Comparison of ENCODE assay signal across 7 fruit fly cellular contexts in genomic region chr3R:21101453-21102214, dm6.
TF ChIP-seq lines count a peak whose summit lies in the region.

TSS of gene CG7044 (minus strand) at chr3R:21101718.
TSS of gene Tbc1d22 (plus strand) at chr3R:21102199.

- no peak for TF ChIP-seq CTCF in whole organism, embryonic (GFP tag; optimal IDR thresholded peaks at IDR 0.05; lab: Kevin White, UChicago)

TF ChIP-seq in Kc167, 6 proteins besides CTCF, POLR2A, EP300 and RAD21:
- no peak for TF ChIP-seq Myc (optimal IDR thresholded peaks at IDR 0.05; lab: Kevin White, UChicago)
- peak; percentile 87 for TF ChIP-seq Sin3A (optimal IDR thresholded peaks at IDR 0.05; lab: Kevin White, UChicago)
TF ChIP-seq in Kc167: peak in this region for 1.

TF ChIP-seq in whole organism, 6 proteins besides CTCF, POLR2A, EP300 and RAD21:
- TF ChIP-seq pan (optimal IDR thresholded peaks at IDR 0.05; lab: Kevin White, UChicago), result peak; percentile 89
- no peak for TF ChIP-seq psq (optimal IDR thresholded peaks at IDR 0.05; lab: Kevin White, UChicago)
TF ChIP-seq in whole organism: peak in this region for 1.

TF ChIP-seq in whole organism, adult, 20 proteins besides CTCF, POLR2A, EP300 and RAD21 (continues in another document):
- TF ChIP-seq pad (GFP tag; optimal IDR thresholded peaks at IDR 0.05; lab: Kevin White, UChicago) (peak; percentile 42), CG1620 (GFP tag; optimal IDR thresholded peaks at IDR 0.05; lab: Kevin White, UChicago) (peak; percentile 43), Hr96 (GFP tag; optimal IDR thresholded peaks at IDR 0.05; lab: Kevin White, UChicago) (no peak), cnc (optimal IDR thresholded peaks at IDR 0.05; lab: Kevin White, UChicago) (no peak), CG7045 (GFP tag; optimal IDR thresholded peaks at IDR 0.05; lab: Kevin White, UChicago) (peak; percentile 8), CG5204 (GFP tag; optimal IDR thresholded peaks at IDR 0.05; lab: Kevin White, UChicago) (no peak), bab1 (GFP tag; optimal IDR thresholded peaks at IDR 0.05; lab: Kevin White, UChicago) (no peak), toe (GFP tag; optimal IDR thresholded peaks at IDR 0.05; lab: Kevin White, UChicago) (no peak), CG7101 (tag; optimal IDR thresholded peaks at IDR 0.05; lab: Kevin White, UChicago) (peak; percentile 56), tj (GFP tag; optimal IDR thresholded peaks at IDR 0.05; lab: Kevin White, UChicago) (peak; percentile 39), Clk (GFP tag; optimal IDR thresholded peaks at IDR 0.05; lab: Kevin White, UChicago) (no peak), CG11617 (GFP tag; optimal IDR thresholded peaks at IDR 0.05; lab: Kevin White, UChicago) (peak; percentile 75), Mnt (GFP tag; optimal IDR thresholded peaks at IDR 0.05; lab: Kevin White, UChicago) (peak; percentile 51), CG33017 (tag; optimal IDR thresholded peaks at IDR 0.05; lab: Kevin White, UChicago) (peak; percentile 28), CG14711 (tag; optimal IDR thresholded peaks at IDR 0.05; lab: Kevin White, UChicago) (peak; percentile 80), CG12768 (GFP tag; optimal IDR thresholded peaks at IDR 0.05; lab: Kevin White, UChicago) (no peak), Crg-1 (GFP tag; optimal IDR thresholded peaks at IDR 0.05; lab: Kevin White, UChicago) (peak; percentile 44)

TF ChIP-seq in whole organism, embryonic, 481 proteins besides CTCF, POLR2A, EP300 and RAD21 (continues in another document):
- TF ChIP-seq Dip3 (GFP tag; optimal IDR thresholded peaks at IDR 0.05; lab: Kevin White, UChicago) (peak; percentile 28), CG34224 (GFP tag; IDR thresholded peaks at IDR 0.05; lab: Robert Waterston, UW; ENCODE audit: partially characterized antibody) (no peak), YL-1 (GFP tag; optimal IDR thresholded peaks at IDR 0.05; lab: Kevin White, UChicago) (no peak), CG3065 (GFP tag; optimal IDR thresholded peaks at IDR 0.05; lab: Kevin White, UChicago) (no peak), CG4707 (GFP tag; optimal IDR thresholded peaks at IDR 0.05; lab: Kevin White, UChicago) (no peak), Six4 (GFP tag; optimal IDR thresholded peaks at IDR 0.05; lab: Kevin White, UChicago) (peak; percentile 6), phol (tag; optimal IDR thresholded peaks at IDR 0.05; lab: Kevin White, UChicago) (peak; percentile 57), CG9437 (GFP tag; optimal IDR thresholded peaks at IDR 0.05; lab: Kevin White, UChicago) (peak; percentile 51), mam (GFP tag; optimal IDR thresholded peaks at IDR 0.05; lab: Kevin White, UChicago) (peak; percentile 48), amos (GFP tag; IDR thresholded peaks at IDR 0.05; lab: Robert Waterston, UW; ENCODE audit: partially characterized antibody) (peak; percentile 54), fd96Cb (tag; optimal IDR thresholded peaks at IDR 0.05; lab: Kevin White, UChicago) (no peak), peb (GFP tag; IDR thresholded peaks at IDR 0.05; lab: Robert Waterston, UW) (no peak), CG30020 (tag; optimal IDR thresholded peaks at IDR 0.05; lab: Kevin White, UChicago) (peak; percentile 41), ranshi (GFP tag; IDR thresholded peaks at IDR 0.05; lab: Robert Waterston, UW) (peak; percentile 3; the same call in 1 of the 2 replicates), Spps (tag; optimal IDR thresholded peaks at IDR 0.05; lab: Kevin White, UChicago) (no peak), CG4328 (GFP tag; optimal IDR thresholded peaks at IDR 0.05; lab: Kevin White, UChicago) (no peak), CG4617 (GFP tag; optimal IDR thresholded peaks at IDR 0.05; lab: Kevin White, UChicago; ENCODE audit: borderline replicate concordance) (peak; percentile 19)

TF ChIP-seq in whole organism, prepupa, 60 proteins besides CTCF, POLR2A, EP300 and RAD21 (continues in another document):
- TF ChIP-seq Sox14 (GFP tag; optimal IDR thresholded peaks at IDR 0.05; lab: Kevin White, UChicago) (peak; percentile 35), CG3032 (tag; optimal IDR thresholded peaks at IDR 0.05; lab: Kevin White, UChicago) (peak; percentile 60), Sox15 (GFP tag; optimal IDR thresholded peaks at IDR 0.05; lab: Kevin White, UChicago) (peak; percentile 62), fd59A (GFP tag; optimal IDR thresholded peaks at IDR 0.05; lab: Kevin White, UChicago) (peak; percentile 5), acj6 (GFP tag; optimal IDR thresholded peaks at IDR 0.05; lab: Kevin White, UChicago) (peak; percentile 47), esn (GFP tag; optimal IDR thresholded peaks at IDR 0.05; lab: Kevin White, UChicago) (peak; percentile 64), topi (GFP tag; optimal IDR thresholded peaks at IDR 0.05; lab: Kevin White, UChicago) (peak; percentile 41), CG8319 (GFP tag; optimal IDR thresholded peaks at IDR 0.05; lab: Kevin White, UChicago) (peak; percentile 37), CG16779 (tag; optimal IDR thresholded peaks at IDR 0.05; lab: Kevin White, UChicago) (no peak), svp (GFP tag; lab: Kevin White, UChicago) (peak; percentile 89), CG6808 (GFP tag; optimal IDR thresholded peaks at IDR 0.05; lab: Kevin White, UChicago) (no peak), Hr4 (GFP tag; optimal IDR thresholded peaks at IDR 0.05; lab: Kevin White, UChicago) (no peak), CG11294 (GFP tag; IDR thresholded peaks at IDR 0.05; lab: Robert Waterston, UW) (no peak; the same call in 1 of the 2 replicates), Eip93F (GFP tag; optimal IDR thresholded peaks at IDR 0.05; lab: Kevin White, UChicago) (peak; percentile 35), Hr39 (GFP tag; optimal IDR thresholded peaks at IDR 0.05; lab: Kevin White, UChicago) (peak; percentile 70), CG31627 (GFP tag; optimal IDR thresholded peaks at IDR 0.05; lab: Kevin White, UChicago) (peak; percentile 68), Eip78C (GFP tag; lab: Kevin White, UChicago) (peak; percentile 33), lz (GFP tag; optimal IDR thresholded peaks at IDR 0.05; lab: Kevin White, UChicago) (peak; percentile 65), cyc (GFP tag; optimal IDR thresholded peaks at IDR 0.05; lab: Kevin White, UChicago) (peak; percentile 50)

TF ChIP-seq in whole organism, pupa, 21 proteins besides CTCF, POLR2A, EP300 and RAD21:
- peak; percentile 26 for TF ChIP-seq CG9948 (tag; optimal IDR thresholded peaks at IDR 0.05; lab: Kevin White, UChicago)
- TF ChIP-seq CG34367 (tag; optimal IDR thresholded peaks at IDR 0.05; lab: Kevin White, UChicago), result peak; percentile 31
- peak; percentile 21 for TF ChIP-seq Snoo (tag; optimal IDR thresholded peaks at IDR 0.05; lab: Kevin White, UChicago)
- TF ChIP-seq gl (tag; optimal IDR thresholded peaks at IDR 0.05; lab: Kevin White, UChicago), result no peak
- TF ChIP-seq CG4496 (GFP tag; IDR thresholded peaks at IDR 0.05; lab: Robert Waterston, UW), result 0 out of 3 replicates have a peak, but pooled peaks have one; percentile 12
- no peak for TF ChIP-seq CG13204 (GFP tag; optimal IDR thresholded peaks at IDR 0.05; lab: Kevin White, UChicago)
- TF ChIP-seq CG15710 (tag; optimal IDR thresholded peaks at IDR 0.05; lab: Kevin White, UChicago), result peak; percentile 43
- TF ChIP-seq CG32121 (GFP tag; IDR thresholded peaks at IDR 0.05; lab: Robert Waterston, UW), result no peak
- TF ChIP-seq CG12605 (GFP tag; IDR thresholded peaks at IDR 0.05; lab: Robert Waterston, UW), result no peak

TF ChIP-seq in whole organism, wandering third instar larva, 38 proteins besides CTCF, POLR2A, EP300 and RAD21:
- TF ChIP-seq CG9705 (GFP tag; optimal IDR thresholded peaks at IDR 0.05; lab: Kevin White, UChicago) (peak; percentile 33), N (GFP tag; optimal IDR thresholded peaks at IDR 0.05; lab: Kevin White, UChicago) (no peak), br (GFP tag; optimal IDR thresholded peaks at IDR 0.05; lab: Kevin White, UChicago) (no peak), Dfd (GFP tag; optimal IDR thresholded peaks at IDR 0.05; lab: Kevin White, UChicago) (no peak), tai (GFP tag; optimal IDR thresholded peaks at IDR 0.05; lab: Kevin White, UChicago) (no peak), psq (GFP tag; optimal IDR thresholded peaks at IDR 0.05; lab: Kevin White, UChicago) (peak; percentile 46), dl (GFP tag; optimal IDR thresholded peaks at IDR 0.05; lab: Kevin White, UChicago; ENCODE audit: insufficient read depth in 1 of 2, partially characterized antibody in 2 of 2) (no peak), Hr78 (GFP tag; optimal IDR thresholded peaks at IDR 0.05; lab: Kevin White, UChicago) (no peak), usp (GFP tag; optimal IDR thresholded peaks at IDR 0.05; lab: Kevin White, UChicago) (no peak), Abd-B (GFP tag; optimal IDR thresholded peaks at IDR 0.05; lab: Kevin White, UChicago) (no peak), ey (GFP tag; optimal IDR thresholded peaks at IDR 0.05; lab: Kevin White, UChicago) (peak; percentile 52), Mio (GFP tag; optimal IDR thresholded peaks at IDR 0.05; lab: Kevin White, UChicago) (no peak), Myc (optimal IDR thresholded peaks at IDR 0.05; lab: Kevin White, UChicago) (no peak), rgr (GFP tag; optimal IDR thresholded peaks at IDR 0.05; lab: Kevin White, UChicago) (peak; percentile 54), HLH106 (tag; optimal IDR thresholded peaks at IDR 0.05; lab: Kevin White, UChicago) (peak; percentile 65), woc (GFP tag; optimal IDR thresholded peaks at IDR 0.05; lab: Kevin White, UChicago) (peak; percentile 82), h (GFP tag; optimal IDR thresholded peaks at IDR 0.05; lab: Kevin White, UChicago) (no peak), dsf (GFP tag; optimal IDR thresholded peaks at IDR 0.05; lab: Kevin White, UChicago; ENCODE audit: borderline replicate concordance) (peak; percentile 11), Sp1 (GFP tag; optimal IDR thresholded peaks at IDR 0.05; lab: Kevin White, UChicago) (peak; percentile 54), Hr83 (GFP tag; optimal IDR thresholded peaks at IDR 0.05; lab: Kevin White, UChicago; ENCODE audit: poor library complexity, severe bottlenecking) (no peak), OdsH (GFP tag; optimal IDR thresholded peaks at IDR 0.05; lab: Kevin White, UChicago) (peak; percentile 47), Jra (GFP tag; optimal IDR thresholded peaks at IDR 0.05; lab: Kevin White, UChicago) (no peak), Hnf4 (GFP tag; optimal IDR thresholded peaks at IDR 0.05; lab: Kevin White, UChicago) (no peak), sv (GFP tag; optimal IDR thresholded peaks at IDR 0.05; lab: Kevin White, UChicago) (peak; percentile 21), foxo (GFP tag; optimal IDR thresholded peaks at IDR 0.05; lab: Kevin White, UChicago) (peak in 1 of 2 experiments; percentile 62), GATAd (GFP tag; optimal IDR thresholded peaks at IDR 0.05; lab: Kevin White, UChicago) (no peak), Dif (GFP tag; optimal IDR thresholded peaks at IDR 0.05; lab: Kevin White, UChicago; ENCODE audit: partially characterized antibody) (no peak)
